Worm (Caenorhabditis elegans) whole organism, young adult: ENCODE results near the gene grl-11.

Experiments used
- C06A6.2 ChIP-seq: fragments of 200-800 bp; sonication (Bioruptor generic); conservative IDR thresholded peaks from 2 replicates; pipeline ENCODE4 v1.3.6; 2022; ENCODE audit warnings: missing genetic modification characterization, missing compliant biosample characterization
- F33H1.4 ChIP-seq: fragments of 200-800 bp; sonication (Bioruptor generic); IDR thresholded peaks from 2 replicates; pipeline ENCODE4 v1.3.6; 2022; ENCODE audit warnings: missing genetic modification reagents, missing genetic modification characterization, missing compliant biosample characterization
- F49E8.2 ChIP-seq: sonication (generic microtip); optimal IDR thresholded peaks from 3 replicates; lab custom pipeline; 2017; ENCODE audit warnings: missing genetic modification characterization, mild to moderate bottlenecking, missing compliant biosample characterization, antibody characterized with exemption, moderate library complexity; ENCODE audit not compliant: insufficient read depth
- F55B11.4 ChIP-seq: sonication (generic microtip); optimal IDR thresholded peaks from 2 replicates; lab custom pipeline; 2016; ENCODE audit warnings: missing compliant biosample characterization, missing genetic modification characterization, borderline replicate concordance; ENCODE audit not compliant: insufficient read depth
- F57A8.1 ChIP-seq: fragments of 200-800 bp; sonication (Bioruptor generic); optimal IDR thresholded peaks from 2 replicates; lab custom pipeline; 2018; ENCODE audit warnings: mild to moderate bottlenecking, missing genetic modification characterization, moderate library complexity, missing compliant biosample characterization
- K11D2.4 ChIP-seq: fragments of 200-800 bp; sonication (Bioruptor generic); IDR thresholded peaks from 2 replicates; pipeline ENCODE4 v1.3.6; 2022; ENCODE audit warnings: missing genetic modification reagents, missing genetic modification characterization, missing compliant biosample characterization
- K12H6.12 ChIP-seq: fragments of 200-800 bp; sonication (Bioruptor generic); optimal IDR thresholded peaks from 2 replicates; lab custom pipeline; 2018; ENCODE audit warnings: mild to moderate bottlenecking, missing genetic modification characterization, missing compliant biosample characterization
- T26A5.8 ChIP-seq: sonication (generic microtip); optimal IDR thresholded peaks from 2 replicates; lab custom pipeline; 2016; ENCODE audit warnings: missing genetic modification characterization, missing compliant biosample characterization
- Y53G8AR.9 ChIP-seq: fragments of 200-800 bp; sonication (Bioruptor generic); conservative IDR thresholded peaks from 2 replicates; pipeline ENCODE4 v1.3.6; 2022; ENCODE audit warnings: missing genetic modification reagents, missing genetic modification characterization, missing compliant biosample characterization
- Y67H2A.10 ChIP-seq: fragments of 200-800 bp; sonication (Bioruptor generic); conservative IDR thresholded peaks from 2 replicates; pipeline ENCODE4 v1.3.6; 2022; ENCODE audit warnings: missing genetic modification reagents, missing genetic modification characterization, missing compliant biosample characterization
- Y79H2A.3 ChIP-seq: fragments of 200-800 bp; sonication (Bioruptor generic); conservative IDR thresholded peaks from 2 replicates; pipeline ENCODE4 v1.3.6; 2022; ENCODE audit warnings: missing genetic modification reagents, missing genetic modification characterization, missing compliant biosample characterization
- atf-7 ChIP-seq: sonication (generic microtip); optimal IDR thresholded peaks from 2 replicates; lab custom pipeline; 2017; ENCODE audit warnings: mild to moderate bottlenecking, missing genetic modification characterization, missing compliant biosample characterization
- ceh-27 ChIP-seq: fragments of 200-800 bp; sonication (Bioruptor generic); optimal IDR thresholded peaks from 2 replicates; lab custom pipeline; 2018; ENCODE audit warnings: mild to moderate bottlenecking, missing genetic modification characterization, moderate library complexity, missing compliant biosample characterization
- ceh-40 ChIP-seq: fragments of 200-800 bp; sonication (Bioruptor generic); IDR thresholded peaks from 2 replicates; pipeline ENCODE4 v1.3.6; 2022; ENCODE audit warnings: missing genetic modification characterization, missing compliant biosample characterization
- chd-7 ChIP-seq: sonication (generic microtip); optimal IDR thresholded peaks from 2 replicates; lab custom pipeline; 2016; ENCODE audit warnings: mild to moderate bottlenecking, missing genetic modification characterization, moderate library complexity, missing compliant biosample characterization
- die-1 ChIP-seq: sonication (generic microtip); optimal IDR thresholded peaks from 2 replicates; lab custom pipeline; 2016; ENCODE audit warnings: missing genotype, mild to moderate bottlenecking, missing genetic modification characterization, missing compliant biosample characterization
- dpff-1 ChIP-seq: sonication (generic microtip); optimal IDR thresholded peaks from 2 replicates; lab custom pipeline; 2017; ENCODE audit warnings: mild to moderate bottlenecking, missing genetic modification characterization, missing compliant biosample characterization
- ets-4 ChIP-seq: fragments of 200-800 bp; sonication (Bioruptor generic); optimal IDR thresholded peaks from 2 replicates; lab custom pipeline; 2018; ENCODE audit warnings: mild to moderate bottlenecking, missing genetic modification characterization, missing compliant biosample characterization
- fkh-3 ChIP-seq: sonication (generic microtip); optimal IDR thresholded peaks from 2 replicates; lab custom pipeline; 2016; ENCODE audit warnings: mild to moderate bottlenecking, missing genetic modification characterization, missing compliant biosample characterization
- let-526 ChIP-seq: fragments of 200-800 bp; sonication (Bioruptor generic); IDR thresholded peaks from 2 replicates; pipeline ENCODE4 v1.3.6; 2022; ENCODE audit warnings: missing genetic modification reagents, missing genetic modification characterization, missing compliant biosample characterization
- let-607 ChIP-seq, 2 experiments: fragments of 200-800 bp in 1 of 2; sonication (Bioruptor generic) in 1 of 2; sonication (generic microtip) in 1 of 2; optimal IDR thresholded peaks; 2 replicates each; lab custom pipeline; 2016 to 2018; ENCODE audit warnings: mild to moderate bottlenecking in 2 of 2, missing compliant biosample characterization in 2 of 2, missing genetic modification characterization in 2 of 2, moderate library complexity in 2 of 2, missing genotype in 1 of 2
- lin-54 ChIP-seq: fragments of 200-800 bp; sonication (Bioruptor generic); optimal IDR thresholded peaks from 2 replicates; lab custom pipeline; 2018; ENCODE audit warnings: mild to moderate bottlenecking, missing genetic modification characterization, missing compliant biosample characterization
- lsy-27 ChIP-seq: sonication (generic microtip); optimal IDR thresholded peaks from 2 replicates; lab custom pipeline; 2017; ENCODE audit warnings: missing genetic modification characterization, mild to moderate bottlenecking, missing compliant biosample characterization, antibody characterized with exemption, missing genotype, borderline replicate concordance; ENCODE audit not compliant: insufficient read depth
- madf-6 ChIP-seq: fragments of 200-800 bp; sonication (Bioruptor generic); IDR thresholded peaks from 2 replicates; pipeline ENCODE4 v1.3.6; 2022; ENCODE audit warnings: missing genetic modification reagents, missing genetic modification characterization, missing compliant biosample characterization
- mxl-1 ChIP-seq: sonication (generic microtip); optimal IDR thresholded peaks from 2 replicates; lab custom pipeline; 2016; ENCODE audit warnings: missing genetic modification characterization, missing compliant biosample characterization
- nfya-2 ChIP-seq: fragments of 200-800 bp; sonication (Bioruptor generic); IDR thresholded peaks from 2 replicates; pipeline ENCODE4 v1.3.6; 2022; ENCODE audit warnings: missing genetic modification reagents, missing genetic modification characterization, missing compliant biosample characterization
- nhr-179 ChIP-seq: sonication (generic microtip); optimal IDR thresholded peaks from 2 replicates; lab custom pipeline; 2016; ENCODE audit warnings: mild to moderate bottlenecking, missing genetic modification characterization, missing compliant biosample characterization
- tlf-1 ChIP-seq: fragments of 200-800 bp; sonication (Bioruptor generic); optimal IDR thresholded peaks from 2 replicates; lab custom pipeline; 2018; ENCODE audit warnings: mild to moderate bottlenecking, missing genetic modification characterization, missing compliant biosample characterization
- unc-130 ChIP-seq: sonication (generic microtip); optimal IDR thresholded peaks from 2 replicates; lab custom pipeline; 2016; ENCODE audit warnings: missing genetic modification reagents, missing genetic modification characterization, missing compliant biosample characterization
- xnd-1 ChIP-seq: sonication (generic microtip); optimal IDR thresholded peaks from 2 replicates; lab custom pipeline; 2016; ENCODE audit warnings: missing genotype, missing genetic modification reagents, missing genetic modification characterization, missing compliant biosample characterization
- zfh-2 ChIP-seq: fragments of 200-800 bp; sonication (Bioruptor generic); conservative IDR thresholded peaks from 2 replicates; pipeline ENCODE4 v1.3.6; 2022; ENCODE audit warnings: missing genetic modification reagents, missing genetic modification characterization, missing compliant biosample characterization
- ztf-3 ChIP-seq: fragments of 200-800 bp; sonication (Bioruptor generic); optimal IDR thresholded peaks from 2 replicates; lab custom pipeline; 2018; ENCODE audit warnings: mild to moderate bottlenecking, missing genetic modification characterization, missing compliant biosample characterization

grl-11 gene

DNA sequence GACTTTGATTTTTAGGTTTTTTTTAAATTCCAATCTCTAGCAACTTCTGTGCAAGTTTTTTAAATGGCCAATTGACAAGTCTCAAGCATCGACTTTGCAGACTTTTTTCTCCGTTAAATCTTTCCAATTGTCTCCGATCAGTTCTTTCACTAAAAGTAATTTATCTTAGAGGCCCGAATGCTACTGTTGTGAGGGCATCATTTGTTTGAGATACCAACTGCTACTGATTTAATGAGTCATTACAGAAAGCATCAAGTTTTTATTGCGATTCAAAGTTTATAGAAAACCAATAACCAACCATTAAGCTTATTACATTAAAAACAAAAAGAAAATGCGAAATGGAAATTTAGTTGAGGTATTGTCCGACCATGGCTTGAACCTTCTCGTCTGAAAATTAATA lies 38.0 kb downstream of the grl-11 start:
- TF ChIP-seq atf-7 (tag; lab: Kevin White, UChicago), result no peak
- TF ChIP-seq dpff-1 (tag; lab: Kevin White, UChicago), result no peak
- TF ChIP-seq F55B11.4, result no peak
- TF ChIP-seq F57A8.1 (GFP tag; lab: Kevin White, UChicago), result no peak
- TF ChIP-seq ets-4 (GFP tag; lab: Kevin White, UChicago), result no peak
- TF ChIP-seq let-607 (tag; optimal IDR thresholded peaks at IDR 0.05; lab: Kevin White, UChicago), result no peak
- no peak for TF ChIP-seq mxl-1 (tag; lab: Kevin White, UChicago)
- no peak for TF ChIP-seq fkh-3 (tag; lab: Kevin White, UChicago)
- no peak for TF ChIP-seq chd-7 (tag; lab: Kevin White, UChicago)
- TF ChIP-seq zfh-2, result no peak
- TF ChIP-seq lin-54 (GFP tag; lab: Kevin White, UChicago), result no peak

DNA sequence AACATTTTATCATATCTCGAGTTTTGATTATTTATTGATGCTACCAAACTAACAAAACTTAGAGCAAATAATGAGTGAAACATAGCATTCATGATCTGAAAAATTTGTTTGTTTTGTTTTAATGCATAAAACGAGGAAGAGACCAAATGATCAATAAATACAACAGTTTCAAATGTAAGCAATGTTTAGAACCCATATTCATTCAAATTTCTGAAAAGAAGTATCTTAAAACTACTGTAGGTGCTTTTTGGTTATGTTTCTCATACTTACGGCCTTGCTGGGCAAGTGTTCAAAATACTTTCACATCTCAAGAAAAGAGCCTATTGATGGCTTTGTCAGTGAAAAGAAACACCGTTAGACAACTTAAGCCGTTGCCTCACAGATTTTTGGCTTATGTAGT lies 40.5 kb downstream of the grl-11 start, which contains the start of gene F02A9.1:
TSS of gene F02A9.1 (minus strand) at position 101 of the 400 bp plus-strand sequence.
- no peak for TF ChIP-seq tlf-1 (GFP tag; lab: Kevin White, UChicago)
- no peak for TF ChIP-seq Y67H2A.10 (GFP tag; lab: Robert Waterston, UW)
- TF ChIP-seq ceh-40 (GFP tag; lab: Robert Waterston, UW), result no peak
- TF ChIP-seq C06A6.2 (GFP tag; lab: Robert Waterston, UW), result no peak
- no peak for TF ChIP-seq die-1
- TF ChIP-seq madf-6 (GFP tag; lab: Robert Waterston, UW), result no peak
- TF ChIP-seq let-526 (GFP tag; lab: Robert Waterston, UW), result no peak
- no peak for TF ChIP-seq ets-4 (GFP tag; lab: Kevin White, UChicago)
- no peak for TF ChIP-seq nfya-2 (GFP tag; lab: Robert Waterston, UW)
- TF ChIP-seq nhr-179 (tag; lab: Kevin White, UChicago), result no peak
- no peak for TF ChIP-seq F55B11.4
- no peak for TF ChIP-seq F49E8.2 (tag; lab: Kevin White, UChicago)
- no peak for TF ChIP-seq F33H1.4 (GFP tag; lab: Robert Waterston, UW)
- TF ChIP-seq ceh-27 (GFP tag; lab: Kevin White, UChicago), result no peak
- no peak for TF ChIP-seq K12H6.12 (tag; lab: Kevin White, UChicago)
- TF ChIP-seq T26A5.8 (tag; lab: Kevin White, UChicago), result no peak
- no peak for TF ChIP-seq lsy-27

DNA sequence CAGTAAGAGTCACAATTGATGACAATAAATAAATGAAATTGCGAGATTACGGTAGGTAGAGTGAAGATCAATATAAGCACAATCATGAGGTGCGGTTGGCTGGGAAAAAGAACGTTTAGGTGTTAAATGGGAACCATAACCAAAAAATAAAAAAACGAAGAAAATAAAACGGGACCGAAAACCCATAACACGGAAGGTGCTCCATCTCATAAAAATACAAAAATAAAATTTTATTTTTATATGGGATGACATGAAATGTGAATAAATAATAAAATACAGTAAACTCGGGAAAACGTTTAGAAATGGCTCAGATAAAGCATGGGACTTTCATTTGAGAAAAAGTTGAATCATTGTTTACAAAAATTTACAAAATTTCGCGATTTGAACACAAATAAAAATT lies 42.6 kb downstream of the grl-11 start, which contains the start of gene F02A9.7:
TSS of gene F02A9.7 (minus strand) at position 101 of the 400 bp plus-strand sequence.
- TF ChIP-seq Y53G8AR.9, result no peak

DNA sequence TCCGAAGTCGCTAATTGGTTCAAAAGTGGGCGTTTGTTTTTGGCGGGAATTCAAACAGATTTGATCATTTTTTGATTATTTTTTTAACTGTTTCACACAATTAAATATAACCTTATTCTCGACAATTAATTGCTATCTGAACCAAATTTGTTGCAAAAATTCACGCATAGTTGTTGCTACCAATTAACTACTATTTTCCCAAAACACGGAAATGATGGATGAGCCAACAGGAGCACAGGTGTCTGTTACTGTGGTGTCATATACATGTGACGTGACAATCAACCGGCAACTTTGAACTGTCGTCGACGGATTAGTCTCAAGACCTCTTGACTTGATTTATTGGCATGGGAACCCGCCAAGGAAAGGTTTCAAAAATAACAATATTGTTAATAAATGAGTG lies 45.5 kb downstream of the grl-11 start:
- TF ChIP-seq Y79H2A.3 (GFP tag; lab: Robert Waterston, UW) (no peak), xnd-1 (tag; lab: Kevin White, UChicago) (no peak), ztf-3 (GFP tag; lab: Kevin White, UChicago) (no peak)

DNA sequence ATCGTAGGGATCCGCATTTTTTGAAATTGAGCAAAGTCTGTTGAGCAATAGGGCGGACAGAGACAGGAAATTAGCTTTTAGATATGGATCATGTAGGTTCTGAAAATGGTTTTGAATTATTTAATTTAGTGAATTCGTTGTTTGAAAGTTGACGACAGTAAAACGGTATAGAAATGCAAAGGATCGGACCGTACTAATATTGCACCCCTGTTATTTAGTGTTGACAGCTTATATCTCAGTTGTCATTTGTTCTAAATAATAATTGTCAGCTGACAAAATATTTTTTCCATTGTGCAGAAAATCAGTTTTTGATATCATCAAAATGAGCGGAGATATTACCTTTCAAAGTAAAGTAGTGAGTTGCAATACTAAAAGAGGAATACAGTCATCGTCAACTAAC lies 46.8 kb downstream of the grl-11 start, which contains the start of gene lin-12:
TSS of gene lin-12 (minus strand) at position 101 of the 400 bp plus-strand sequence.
- TF ChIP-seq unc-130 (GFP tag; lab: Kevin White, UChicago), result no peak
- no peak for TF ChIP-seq nhr-179 (tag; lab: Kevin White, UChicago)
- no peak for TF ChIP-seq K11D2.4 (GFP tag; lab: Robert Waterston, UW)
- TF ChIP-seq, all 124 proteins: peak for 0
